Fruit fly (Drosophila melanogaster) whole organism, embryonic: Measurements from ENCODE around the gene CG7656.

Experiments
- Abd-B ChIP-seq: fragments of 200-800 bp; sonication (Bioruptor generic); optimal IDR thresholded peaks from 2 replicates; lab custom pipeline; 2018; ENCODE audit warnings: missing biosample characterization, mild to moderate bottlenecking, missing genetic modification characterization, moderate library complexity
- Ada2b ChIP-seq: fragments of 200-800 bp; sonication (Bioruptor generic); IDR thresholded peaks from 2 replicates; pipeline ENCODE4 v1.3.6; 2022; ENCODE audit warnings: missing biosample characterization, missing genetic modification characterization
- Blimp-1 ChIP-seq: fragments of 200-800 bp; sonication (Bioruptor generic); optimal IDR thresholded peaks from 3 replicates; lab custom pipeline; 2018; ENCODE audit warnings: missing biosample characterization, missing genetic modification characterization, mild to moderate bottlenecking, moderate library complexity, missing genetic modification reagents
- CG11456 ChIP-seq: fragments of 200-800 bp; sonication (Bioruptor generic); IDR thresholded peaks from 3 replicates; pipeline ENCODE4 v1.3.6; 2022; ENCODE audit warnings: missing biosample characterization, missing genetic modification characterization
- CG13287 ChIP-seq: fragments of 200-800 bp; sonication (Bioruptor generic); IDR thresholded peaks from 2 replicates; pipeline ENCODE4 v1.3.6; 2022; ENCODE audit warnings: missing biosample characterization, missing genetic modification characterization; ENCODE audit not compliant: partially characterized antibody
- CG14050 ChIP-seq: fragments of 200-800 bp; sonication (Bioruptor generic); IDR thresholded peaks from 3 replicates; pipeline ENCODE4 v1.3.6; 2022; ENCODE audit warnings: missing biosample characterization, missing genetic modification characterization
- CG14667 ChIP-seq: fragments of 200-800 bp; sonication (Bioruptor generic); IDR thresholded peaks from 2 replicates; pipeline ENCODE4 v1.3.6; 2022; ENCODE audit warnings: missing biosample characterization, missing genetic modification characterization
- CG1603 ChIP-seq: fragments of 200-800 bp; sonication (Bioruptor generic); optimal IDR thresholded peaks from 2 replicates; lab custom pipeline; 2019; ENCODE audit warnings: missing biosample characterization, mild to moderate bottlenecking, missing genetic modification characterization, moderate library complexity
- CG17912 ChIP-seq: fragments of 200-800 bp; sonication (Bioruptor generic); optimal IDR thresholded peaks from 2 replicates; lab custom pipeline; 2018; ENCODE audit warnings: missing biosample characterization, mild to moderate bottlenecking, missing genetic modification characterization
- CG2199 ChIP-seq: fragments of 200-800 bp; sonication (Bioruptor generic); IDR thresholded peaks from 3 replicates; pipeline ENCODE4 v1.3.6; 2022; ENCODE audit warnings: missing biosample characterization, missing genetic modification characterization
- CG2712 ChIP-seq: fragments of 200-800 bp; optimal IDR thresholded peaks from 3 replicates; lab custom pipeline; 2019; ENCODE audit warnings: missing biosample characterization, mild to moderate bottlenecking, missing genetic modification characterization, moderate library complexity
- CG31365 ChIP-seq: fragments of 200-800 bp; sonication (Bioruptor generic); optimal IDR thresholded peaks from 2 replicates; lab custom pipeline; 2018; ENCODE audit warnings: missing biosample characterization, mild to moderate bottlenecking, missing genetic modification characterization
- CG3281 ChIP-seq: fragments of 200-800 bp; sonication (Bioruptor generic); optimal IDR thresholded peaks from 3 replicates; lab custom pipeline; 2017; ENCODE audit warnings: missing biosample characterization, mild to moderate bottlenecking, missing genetic modification characterization
- CG3838 ChIP-seq: fragments of 200-800 bp; sonication (Bioruptor generic); optimal IDR thresholded peaks from 3 replicates; lab custom pipeline; 2016; ENCODE audit warnings: missing biosample characterization, missing genetic modification characterization
- CG3847 ChIP-seq: fragments of 200-800 bp; sonication (Bioruptor generic); IDR thresholded peaks from 2 replicates; pipeline ENCODE4 v1.3.6; 2022; ENCODE audit warnings: missing biosample characterization, missing genetic modification characterization
- CG3995 ChIP-seq: fragments of 200-800 bp; sonication (Bioruptor generic); optimal IDR thresholded peaks from 3 replicates; lab custom pipeline; 2016; ENCODE audit warnings: missing biosample characterization, missing genetic modification characterization
- CG4424 ChIP-seq: fragments of 200-800 bp; sonication (Bioruptor generic); optimal IDR thresholded peaks from 3 replicates; lab custom pipeline; 2016; ENCODE audit warnings: missing biosample characterization, missing genetic modification characterization
- CG4730 ChIP-seq: fragments of 200-800 bp; sonication (Bioruptor generic); IDR thresholded peaks from 2 replicates; pipeline ENCODE4 v1.3.6; 2022; ENCODE audit warnings: missing biosample characterization, missing genetic modification characterization
- CG6254 ChIP-seq: fragments of 200-800 bp; sonication (Bioruptor generic); optimal IDR thresholded peaks from 3 replicates; lab custom pipeline; 2017; ENCODE audit warnings: mild to moderate bottlenecking, missing biosample characterization, missing genetic modification reagents, missing genetic modification characterization
- CG7357 ChIP-seq: fragments of 200-800 bp; sonication (Bioruptor generic); IDR thresholded peaks from 3 replicates; pipeline ENCODE4 v1.3.6; 2022; ENCODE audit warnings: missing biosample characterization, missing genetic modification characterization
- CG7963 ChIP-seq: fragments of 200-800 bp; sonication (Bioruptor generic); IDR thresholded peaks from 3 replicates; pipeline ENCODE4 v1.3.6; 2022; ENCODE audit warnings: missing biosample characterization, missing genetic modification characterization; ENCODE audit not compliant: partially characterized antibody
- CG8089 ChIP-seq: fragments of 200-800 bp; sonication (Bioruptor generic); optimal IDR thresholded peaks from 3 replicates; lab custom pipeline; 2016; ENCODE audit warnings: missing biosample characterization, missing genetic modification characterization
- CG8478 ChIP-seq: fragments of >200 bp; optimal IDR thresholded peaks from 2 replicates; lab custom pipeline; 2018
- CG9215 ChIP-seq: fragments of 200-800 bp; sonication (Bioruptor generic); IDR thresholded peaks from 2 replicates; pipeline ENCODE4 v1.3.6; 2022; ENCODE audit warnings: missing biosample characterization, missing genetic modification characterization
- Dfd ChIP-seq, 2 experiments: fragments of >200 bp; optimal IDR thresholded peaks; 2 replicates each; lab custom pipeline; 2017; ENCODE audit warnings: missing biosample characterization in 2 of 2, missing genetic modification characterization in 2 of 2
- Dip2 ChIP-seq: fragments of 200-800 bp; sonication (Bioruptor generic); IDR thresholded peaks from 2 replicates; pipeline ENCODE4 v1.3.6; 2022; ENCODE audit warnings: missing biosample characterization, missing genetic modification characterization
- Dp ChIP-seq: fragments of 200-800 bp; sonication (Bioruptor generic); optimal IDR thresholded peaks from 2 replicates; lab custom pipeline; 2018; ENCODE audit warnings: missing biosample characterization, mild to moderate bottlenecking, missing genetic modification characterization, moderate library complexity
- Fer1 ChIP-seq: fragments of 200-800 bp; sonication (Bioruptor generic); optimal IDR thresholded peaks from 2 replicates; lab custom pipeline; 2017; ENCODE audit warnings: missing biosample characterization, mild to moderate bottlenecking, missing genetic modification characterization
- Gug ChIP-seq: fragments of 200-800 bp; sonication (Bioruptor generic); IDR thresholded peaks from 4 replicates; pipeline ENCODE4 v1.3.6; 2022; ENCODE audit warnings: missing biosample characterization, missing genetic modification characterization
- Hr39 ChIP-seq: fragments of >200 bp; optimal IDR thresholded peaks from 2 replicates; lab custom pipeline; 2017
- MESR4 ChIP-seq: fragments of 200-800 bp; sonication (Bioruptor generic); optimal IDR thresholded peaks from 2 replicates; lab custom pipeline; 2018; ENCODE audit warnings: missing biosample characterization, mild to moderate bottlenecking, missing genetic modification characterization, moderate library complexity
- Max ChIP-seq: fragments of 200-800 bp; sonication (Bioruptor generic); optimal IDR thresholded peaks from 2 replicates; lab custom pipeline; 2016; ENCODE audit warnings: missing biosample characterization, mild to moderate bottlenecking, missing genetic modification characterization
- Meics ChIP-seq: fragments of 200-800 bp; sonication (Bioruptor generic); optimal IDR thresholded peaks from 2 replicates; lab custom pipeline; 2017; ENCODE audit warnings: missing biosample characterization, mild to moderate bottlenecking, missing genetic modification characterization
- Pdp1 ChIP-seq, 2 experiments: fragments of 200-800 bp; sonication (Bioruptor generic); optimal IDR thresholded peaks; 3 replicates each; lab custom pipeline; 2016; ENCODE audit warnings: missing biosample characterization in 2 of 2, missing genetic modification characterization in 2 of 2, mild to moderate bottlenecking in 1 of 2, moderate library complexity in 1 of 2
- Sox102F ChIP-seq: fragments of 200-800 bp; sonication (Bioruptor generic); optimal IDR thresholded peaks from 2 replicates; lab custom pipeline; 2018; ENCODE audit warnings: missing biosample characterization, mild to moderate bottlenecking, missing genetic modification characterization, moderate library complexity
- YL-1 ChIP-seq: fragments of 200-800 bp; sonication (Bioruptor generic); optimal IDR thresholded peaks from 3 replicates; lab custom pipeline; 2017; ENCODE audit warnings: missing biosample characterization, mild to moderate bottlenecking, missing genetic modification characterization
- abd-A ChIP-seq: fragments of 200-800 bp; sonication (Bioruptor generic); optimal IDR thresholded peaks from 3 replicates; lab custom pipeline; 2019; ENCODE audit warnings: missing biosample characterization, mild to moderate bottlenecking, missing genetic modification characterization, moderate library complexity
- bowl ChIP-seq: fragments of 200-800 bp; sonication (Bioruptor generic); IDR thresholded peaks from 2 replicates; pipeline ENCODE4 v1.3.6; 2022; ENCODE audit warnings: missing biosample characterization, missing genetic modification characterization
- crol ChIP-seq: fragments of 200-800 bp; sonication (Bioruptor generic); IDR thresholded peaks from 2 replicates; pipeline ENCODE4 v1.3.6; 2022; ENCODE audit warnings: missing biosample characterization, missing genetic modification characterization
- cwo ChIP-seq: fragments of 200-800 bp; sonication (Bioruptor generic); optimal IDR thresholded peaks from 3 replicates; lab custom pipeline; 2017; ENCODE audit warnings: missing biosample characterization, missing genetic modification characterization, mild to moderate bottlenecking, moderate library complexity, missing genetic modification reagents
- da ChIP-seq: fragments of 200-800 bp; sonication (Bioruptor generic); optimal IDR thresholded peaks from 2 replicates; lab custom pipeline; 2016; ENCODE audit warnings: missing biosample characterization, missing genetic modification characterization
- inv ChIP-seq: fragments of 200-800 bp; sonication (Bioruptor generic); IDR thresholded peaks from 2 replicates; pipeline ENCODE4 v1.3.6; 2022; ENCODE audit warnings: missing biosample characterization, missing genetic modification characterization; ENCODE audit not compliant: partially characterized antibody
- jing ChIP-seq: fragments of 200-800 bp; sonication (Bioruptor generic); optimal IDR thresholded peaks from 2 replicates; lab custom pipeline; 2018; ENCODE audit warnings: missing biosample characterization, mild to moderate bottlenecking, missing genetic modification characterization
- kni ChIP-seq: fragments of 200-800 bp; sonication (Bioruptor generic); optimal IDR thresholded peaks from 3 replicates; lab custom pipeline; 2017; ENCODE audit warnings: mild to moderate bottlenecking, missing biosample characterization, missing genetic modification reagents, missing genetic modification characterization
- nerfin-2 ChIP-seq: fragments of 200-800 bp; sonication (Bioruptor generic); IDR thresholded peaks from 2 replicates; pipeline ENCODE4 v1.3.6; 2022; ENCODE audit warnings: missing biosample characterization, missing genetic modification characterization; ENCODE audit not compliant: partially characterized antibody
- oc ChIP-seq: fragments of 200-800 bp; sonication (Bioruptor generic); optimal IDR thresholded peaks from 2 replicates; lab custom pipeline; 2018; ENCODE audit warnings: missing biosample characterization, mild to moderate bottlenecking, missing genetic modification characterization, moderate library complexity
- onecut ChIP-seq: fragments of 200-800 bp; sonication (Bioruptor generic); IDR thresholded peaks from 2 replicates; pipeline ENCODE4 v1.3.6; 2022; ENCODE audit warnings: missing biosample characterization, missing genetic modification characterization
- peb ChIP-seq: fragments of 200-800 bp; sonication (Bioruptor generic); IDR thresholded peaks from 2 replicates; pipeline ENCODE4 v1.3.6; 2022; ENCODE audit warnings: missing biosample characterization, missing genetic modification characterization
- pros ChIP-seq: fragments of 200-800 bp; sonication (Bioruptor generic); optimal IDR thresholded peaks from 3 replicates; lab custom pipeline; 2019; ENCODE audit warnings: missing biosample characterization, mild to moderate bottlenecking, missing genetic modification characterization, moderate library complexity
- sd ChIP-seq: fragments of 200-800 bp; sonication (Bioruptor generic); optimal IDR thresholded peaks from 3 replicates; lab custom pipeline; 2018; ENCODE audit warnings: missing biosample characterization, mild to moderate bottlenecking, missing genetic modification characterization, moderate library complexity
- so ChIP-seq: fragments of 200-800 bp; sonication (Bioruptor generic); IDR thresholded peaks from 3 replicates; pipeline ENCODE4 v1.3.6; 2022; ENCODE audit warnings: missing biosample characterization, missing genetic modification characterization
- stc ChIP-seq: fragments of 200-800 bp; sonication (Bioruptor generic); IDR thresholded peaks from 2 replicates; pipeline ENCODE4 v1.3.6; 2022; ENCODE audit warnings: missing biosample characterization, missing genetic modification characterization
- sug ChIP-seq: fragments of 200-800 bp; optimal IDR thresholded peaks from 2 replicates; lab custom pipeline; 2019; ENCODE audit warnings: missing biosample characterization, mild to moderate bottlenecking, missing genetic modification characterization, moderate library complexity

The CG7656 gene

DNA sequence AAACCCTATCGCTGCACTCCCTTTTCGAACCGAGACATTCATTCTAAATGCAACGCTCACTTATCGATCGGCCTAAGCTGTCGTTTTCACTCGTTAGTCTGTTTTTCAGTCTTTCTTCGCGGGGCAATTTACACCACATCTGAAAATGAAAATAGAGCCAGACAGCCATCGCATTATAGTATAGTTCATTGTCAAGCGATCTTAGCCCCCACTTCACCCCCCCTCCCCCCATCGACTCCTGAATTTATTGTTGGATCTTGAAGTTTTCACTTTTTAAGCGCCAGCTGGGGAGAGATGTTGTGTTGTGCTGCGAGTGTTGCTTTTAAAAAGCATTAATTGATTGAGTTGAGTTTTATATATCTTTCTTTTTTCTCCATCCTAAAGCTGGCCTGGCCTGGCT lies 11.2 kb upstream of the CG7656 start:
- TF ChIP-seq CG8478 (no peak), abd-A (tag; lab: Kevin White, UChicago) (peak; percentile 78), inv (no peak), oc (tag; lab: Kevin White, UChicago) (peak; percentile 89), crol (GFP tag; lab: Robert Waterston, UW) (peak; percentile 76), CG17912 (no peak), CG11456 (GFP tag; lab: Robert Waterston, UW) (no peak), CG7357 (GFP tag; lab: Robert Waterston, UW) (no peak), CG2199 (GFP tag; lab: Robert Waterston, UW) (peak; percentile 54; the same call in 1 of the 3 replicates), CG31365 (tag; lab: Kevin White, UChicago) (no peak), Fer1 (GFP tag; lab: Kevin White, UChicago) (no peak), Blimp-1 (GFP tag; lab: Kevin White, UChicago) (peak; percentile 98), CG3838 (GFP tag; lab: Kevin White, UChicago) (no peak), YL-1 (no peak), stc (GFP tag; lab: Robert Waterston, UW) (no peak), Gug (GFP tag; lab: Robert Waterston, UW) (no peak), pros (GFP tag; lab: Kevin White, UChicago) (peak; percentile 36), CG1603 (tag; lab: Kevin White, UChicago) (no peak), CG2712 (no peak), CG4730 (no peak), CG4424 (GFP tag; lab: Kevin White, UChicago) (no peak), Sox102F (GFP tag; lab: Kevin White, UChicago) (no peak), kni (GFP tag; lab: Kevin White, UChicago) (peak; percentile 31), Pdp1 (GFP tag; optimal IDR thresholded peaks at IDR 0.05; lab: Kevin White, UChicago) (no peak), onecut (GFP tag; lab: Robert Waterston, UW) (peak; percentile 60; the same call in 1 of the 2 replicates), CG14667 (GFP tag; lab: Robert Waterston, UW) (no peak), bowl (GFP tag; lab: Robert Waterston, UW) (no peak), da (GFP tag; lab: Kevin White, UChicago) (no peak), MESR4 (GFP tag; lab: Kevin White, UChicago) (no peak), CG3281 (GFP tag; lab: Kevin White, UChicago) (no peak), sug (tag; lab: Kevin White, UChicago) (no peak)

- TF ChIP-seq Dfd (GFP tag; optimal IDR thresholded peaks at IDR 0.05; lab: Kevin White, UChicago), result no peak
- TF ChIP-seq CG14050 (GFP tag; lab: Robert Waterston, UW), result no peak
- no peak for TF ChIP-seq Dip2 (GFP tag; lab: Robert Waterston, UW)
- TF ChIP-seq Meics, result peak; percentile 14
- no peak for TF ChIP-seq CG3995 (GFP tag; lab: Kevin White, UChicago)
- TF ChIP-seq CG8089 (GFP tag; lab: Kevin White, UChicago), result no peak
- TF ChIP-seq cwo (GFP tag; lab: Kevin White, UChicago), result peak; percentile 45
- no peak for TF ChIP-seq so (GFP tag; lab: Robert Waterston, UW)
- no peak for TF ChIP-seq Hr39 (lab: Kevin White, UChicago)
- TF ChIP-seq Dp (GFP tag; lab: Kevin White, UChicago), result no peak
- 0 out of 2 replicates have a peak, but pooled peaks have one; percentile 24 for TF ChIP-seq onecut (GFP tag; lab: Robert Waterston, UW)
- TF ChIP-seq sd, result peak; percentile 42
- TF ChIP-seq Ada2b, result no peak
- no peak for TF ChIP-seq CG6254 (GFP tag; lab: Kevin White, UChicago)
- TF ChIP-seq Max, result no peak
- TF ChIP-seq CG9215 (GFP tag; lab: Robert Waterston, UW), result no peak
- TF ChIP-seq CG3847 (GFP tag; lab: Robert Waterston, UW), result no peak
- no peak for TF ChIP-seq CG7963
- TF ChIP-seq nerfin-2 (GFP tag; lab: Robert Waterston, UW), result no peak
- no peak for TF ChIP-seq CG13287 (GFP tag; lab: Robert Waterston, UW)
- no peak for TF ChIP-seq peb (GFP tag; lab: Robert Waterston, UW)
- no peak for TF ChIP-seq jing (GFP tag; lab: Kevin White, UChicago)
- no peak for TF ChIP-seq Abd-B (GFP tag; lab: Kevin White, UChicago)
Observed at dm6 chr3L:15597945-15598344, 10.0 kb upstream of the CG7656 start.
